Worm (Caenorhabditis elegans) whole organism, L3 larva: ENCODE measurements around the gene irld-50.

Source experiments
- R02D3.7 ChIP-seq: fragments of 150-350 bp; optimal IDR thresholded peaks from 2 replicates; lab custom pipeline; 2014; ENCODE audit warnings: missing biosample characterization, missing genetic modification characterization
- ZK546.5 ChIP-seq: sonication (generic microtip); optimal IDR thresholded peaks from 2 replicates; lab custom pipeline; 2017; ENCODE audit warnings: missing biosample characterization, missing genetic modification characterization
- aly-2 ChIP-seq: fragments of 150-350 bp; optimal IDR thresholded peaks from 2 replicates; lab custom pipeline; 2014; ENCODE audit warnings: missing biosample characterization, missing genetic modification characterization
- ceh-16 ChIP-seq: sonication (generic microtip); optimal IDR thresholded peaks from 2 replicates; lab custom pipeline; 2017; ENCODE audit warnings: missing biosample characterization, missing genetic modification characterization
- ceh-28 ChIP-seq: fragments of 150-350 bp; optimal IDR thresholded peaks from 2 replicates; lab custom pipeline; 2014; ENCODE audit warnings: missing biosample characterization, missing genetic modification reagents, missing genetic modification characterization
- ceh-82 ChIP-seq: fragments of 150-350 bp; optimal IDR thresholded peaks from 2 replicates; lab custom pipeline; 2014; ENCODE audit warnings: missing biosample characterization, missing genetic modification characterization
- ceh-9 ChIP-seq: sonication (generic microtip); optimal IDR thresholded peaks from 2 replicates; lab custom pipeline; 2018; ENCODE audit warnings: missing biosample characterization, missing genetic modification characterization
- daf-12 ChIP-seq: fragments of 150-350 bp; optimal IDR thresholded peaks from 2 replicates; lab custom pipeline; 2014; ENCODE audit warnings: missing biosample characterization, missing genetic modification reagents, missing genetic modification characterization
- egl-5 ChIP-seq: fragments of 150-350 bp; optimal IDR thresholded peaks from 2 replicates; lab custom pipeline; 2017; ENCODE audit warnings: missing biosample characterization, missing genetic modification reagents, missing genetic modification characterization, inconsistent platforms
- elt-1 ChIP-seq: fragments of 150-350 bp; optimal IDR thresholded peaks from 2 replicates; lab custom pipeline; 2014; ENCODE audit warnings: missing biosample characterization, missing genetic modification characterization
- elt-2 ChIP-seq: sonication (generic microtip); optimal IDR thresholded peaks from 2 replicates; lab custom pipeline; 2016; ENCODE audit warnings: missing genetic modification reagents, mild to moderate bottlenecking, missing genetic modification characterization, missing compliant biosample characterization
- eor-1 ChIP-seq, 2 experiments: fragments of 150-350 bp; optimal IDR thresholded peaks; 2 replicates each; lab custom pipeline; 2014 to 2018; ENCODE audit warnings: missing biosample characterization in 2 of 2, missing genetic modification characterization in 2 of 2
- fkh-2 ChIP-seq: fragments of 150-350 bp; optimal IDR thresholded peaks from 2 replicates; lab custom pipeline; 2014; ENCODE audit warnings: missing biosample characterization, missing genetic modification reagents, missing genetic modification characterization
- hmg-11 ChIP-seq: sonication (generic microtip); optimal IDR thresholded peaks from 2 replicates; lab custom pipeline; 2016; ENCODE audit warnings: missing genetic modification characterization, missing compliant biosample characterization
- jun-1 ChIP-seq: fragments of 150-350 bp; optimal IDR thresholded peaks from 2 replicates; lab custom pipeline; 2014; ENCODE audit warnings: missing biosample characterization, missing genetic modification reagents, missing genetic modification characterization
- lin-15B ChIP-seq: fragments of 150-350 bp; optimal IDR thresholded peaks from 2 replicates; lab custom pipeline; 2014; ENCODE audit warnings: missing biosample characterization, missing genetic modification characterization
- lin-39 ChIP-seq: fragments of 150-350 bp; optimal IDR thresholded peaks from 2 replicates; lab custom pipeline; 2018; ENCODE audit warnings: missing biosample characterization, missing genetic modification reagents, missing genetic modification characterization
- lsy-12 ChIP-seq: sonication (generic microtip); optimal IDR thresholded peaks from 2 replicates; lab custom pipeline; 2016; ENCODE audit warnings: mild to moderate bottlenecking, missing genetic modification characterization, missing compliant biosample characterization
- mdl-1 ChIP-seq: fragments of 150-350 bp; optimal IDR thresholded peaks from 2 replicates; lab custom pipeline; 2014; ENCODE audit warnings: missing biosample characterization, missing genetic modification characterization
- mml-1 ChIP-seq: fragments of 150-350 bp; sonication (generic microtip); optimal IDR thresholded peaks from 3 replicates; lab custom pipeline; 2014; ENCODE audit warnings: missing biosample characterization, missing genetic modification characterization
- nhr-12 ChIP-seq: fragments of 150-350 bp; optimal IDR thresholded peaks from 2 replicates; lab custom pipeline; 2014; ENCODE audit warnings: missing biosample characterization, missing genetic modification characterization
- nhr-23 ChIP-seq: fragments of 150-350 bp; optimal IDR thresholded peaks from 2 replicates; lab custom pipeline; 2014; ENCODE audit warnings: missing biosample characterization, missing genetic modification reagents, missing genetic modification characterization
- nhr-25 ChIP-seq: sonication (generic microtip); optimal IDR thresholded peaks from 2 replicates; lab custom pipeline; 2017; ENCODE audit warnings: missing biosample characterization, missing genetic modification characterization
- nhr-28 ChIP-seq: fragments of 150-350 bp; optimal IDR thresholded peaks from 2 replicates; lab custom pipeline; 2014; ENCODE audit warnings: missing biosample characterization, missing genetic modification characterization
- nhr-76 ChIP-seq: fragments of 150-350 bp; sonication (generic microtip); optimal IDR thresholded peaks from 5 replicates; lab custom pipeline; 2014; ENCODE audit warnings: missing biosample characterization, missing genetic modification characterization
- nhr-77 ChIP-seq: fragments of 150-350 bp; optimal IDR thresholded peaks from 2 replicates; lab custom pipeline; 2014; ENCODE audit warnings: missing biosample characterization, missing genetic modification characterization
- pha-4 ChIP-seq: fragments of 150-350 bp; optimal IDR thresholded peaks from 2 replicates; lab custom pipeline; 2014; ENCODE audit warnings: missing biosample characterization, missing genetic modification reagents, missing genetic modification characterization
- pqm-1 ChIP-seq: fragments of 150-350 bp; optimal IDR thresholded peaks from 2 replicates; lab custom pipeline; 2017; ENCODE audit warnings: missing biosample characterization, missing genetic modification characterization, inconsistent platforms
- sea-2 ChIP-seq: fragments of 150-350 bp; sonication (generic microtip); optimal IDR thresholded peaks from 4 replicates; lab custom pipeline; 2014; ENCODE audit warnings: missing biosample characterization, missing genetic modification reagents, missing genetic modification characterization
- skn-1 ChIP-seq: fragments of 150-350 bp; optimal IDR thresholded peaks from 2 replicates; lab custom pipeline; 2014; ENCODE audit warnings: missing biosample characterization, missing genetic modification characterization
- snpc-4 ChIP-seq: fragments of 150-350 bp; optimal IDR thresholded peaks from 2 replicates; lab custom pipeline; 2014; ENCODE audit warnings: missing biosample characterization, missing genetic modification characterization
- tbx-2 ChIP-seq: sonication (generic microtip); optimal IDR thresholded peaks from 2 replicates; lab custom pipeline; 2016; ENCODE audit warnings: mild to moderate bottlenecking, missing genetic modification characterization, missing compliant biosample characterization
- unc-39 ChIP-seq: sonication (generic microtip); optimal IDR thresholded peaks from 4 replicates; lab custom pipeline; 2017; ENCODE audit warnings: missing biosample characterization, missing genetic modification characterization
- unc-62 ChIP-seq: fragments of 150-350 bp; sonication (generic microtip); optimal IDR thresholded peaks from 4 replicates; lab custom pipeline; 2014; ENCODE audit warnings: missing biosample characterization, missing genetic modification reagents, missing genetic modification characterization
- zag-1 ChIP-seq: fragments of 150-350 bp; optimal IDR thresholded peaks from 2 replicates; lab custom pipeline; 2014; ENCODE audit warnings: missing biosample characterization, missing genetic modification characterization
- ztf-11 ChIP-seq: fragments of 150-350 bp; optimal IDR thresholded peaks from 2 replicates; lab custom pipeline; 2014; ENCODE audit warnings: missing biosample characterization, missing genetic modification characterization
- ztf-4 ChIP-seq: fragments of 150-350 bp; optimal IDR thresholded peaks from 2 replicates; lab custom pipeline; 2014; ENCODE audit warnings: missing biosample characterization, missing genetic modification characterization

The irld-50 gene

ce11 chrII:2940747-2941146, 3.1 kb downstream of the irld-50 start, which contains the start of gene irld-66:
Gene irld-66 (minus strand): TSS chrII:2940847.
- TF ChIP-seq ceh-16 (tag; lab: Kevin White, UChicago) (no peak), ceh-28 (tag; lab: Kevin White, UChicago) (no peak), elt-1 (tag; lab: Kevin White, UChicago) (no peak), lsy-12 (tag; lab: Kevin White, UChicago) (no peak), nhr-23 (no peak), egl-5 (no peak), lin-39 (tag; lab: Kevin White, UChicago) (no peak), lin-15B (tag; lab: Kevin White, UChicago) (no peak), nhr-28 (no peak), ceh-82 (tag; lab: Kevin White, UChicago) (no peak), elt-2 (tag; lab: Kevin White, UChicago) (no peak)
- TF ChIP-seq, all 47 proteins: peak for 0

ce11 chrII:2939681-2940080, 4.2 kb downstream of the irld-50 start:
- TF ChIP-seq lin-15B (tag; lab: Kevin White, UChicago) (no peak), jun-1 (tag; lab: Kevin White, UChicago) (no peak), R02D3.7 (tag; lab: Kevin White, UChicago) (no peak), lsy-12 (tag; lab: Kevin White, UChicago) (no peak), mml-1 (tag; lab: Kevin White, UChicago) (no peak), mdl-1 (tag; lab: Kevin White, UChicago) (no peak), sea-2 (GFP tag; lab: Kevin White, UChicago) (no peak), nhr-25 (tag; lab: Kevin White, UChicago) (no peak), unc-62 (no peak), unc-39 (tag; lab: Kevin White, UChicago) (no peak), ztf-4 (tag; lab: Kevin White, UChicago) (no peak), lin-39 (tag; lab: Kevin White, UChicago) (no peak), aly-2 (tag; lab: Kevin White, UChicago) (no peak), ceh-28 (tag; lab: Kevin White, UChicago) (no peak), nhr-28 (no peak), snpc-4 (no peak), ztf-11 (no peak)

ce11 chrII:2937852-2938251, 6.0 kb downstream of the irld-50 start, which contains the start of gene irld-65:
Gene irld-65 (minus strand): TSS chrII:2937952.
- no peak for TF ChIP-seq skn-1
- no peak for TF ChIP-seq ZK546.5 (tag; lab: Kevin White, UChicago)
- TF ChIP-seq snpc-4, result no peak
- no peak for TF ChIP-seq nhr-76 (tag; lab: Kevin White, UChicago)
- TF ChIP-seq nhr-23, result no peak
- TF ChIP-seq pqm-1 (tag; lab: Kevin White, UChicago), result no peak

ce11 chrII:2934354-2934753, 9.5 kb downstream of the irld-50 start, which contains the start of gene irld-67:
Gene irld-67 (minus strand): TSS chrII:2934454.
- TF ChIP-seq tbx-2 (tag; lab: Kevin White, UChicago) (no peak), unc-39 (tag; lab: Kevin White, UChicago) (no peak), lin-39 (tag; lab: Kevin White, UChicago) (no peak), fkh-2 (no peak)

ce11 chrII:2931564-2931963, 12.3 kb downstream of the irld-50 start:
- TF ChIP-seq lin-15B (tag; lab: Kevin White, UChicago), result no peak
- no peak for TF ChIP-seq hmg-11 (tag; lab: Kevin White, UChicago)
- no peak for TF ChIP-seq unc-62
- no peak for TF ChIP-seq mdl-1 (tag; lab: Kevin White, UChicago)
- no peak for TF ChIP-seq ztf-4 (tag; lab: Kevin White, UChicago)
- TF ChIP-seq fkh-2, result no peak
- no peak for TF ChIP-seq nhr-23

- TF ChIP-seq nhr-28, result no peak
- no peak for TF ChIP-seq fkh-2
- no peak for TF ChIP-seq eor-1 (tag; optimal IDR thresholded peaks at IDR 0.05; lab: Kevin White, UChicago)
- TF ChIP-seq ZK546.5 (tag; lab: Kevin White, UChicago), result no peak
- TF ChIP-seq pqm-1 (tag; lab: Kevin White, UChicago), result no peak
- no peak for TF ChIP-seq nhr-12 (tag; lab: Kevin White, UChicago)
- TF ChIP-seq egl-5, result no peak
- TF ChIP-seq elt-1 (tag; lab: Kevin White, UChicago), result no peak
- no peak for TF ChIP-seq lsy-12 (tag; lab: Kevin White, UChicago)
- no peak for TF ChIP-seq nhr-76 (tag; lab: Kevin White, UChicago)
- TF ChIP-seq zag-1 (tag; lab: Kevin White, UChicago), result no peak
- no peak for TF ChIP-seq ztf-11
- TF ChIP-seq nhr-25 (tag; lab: Kevin White, UChicago), result no peak
- no peak for TF ChIP-seq nhr-77 (tag; lab: Kevin White, UChicago)
- TF ChIP-seq pha-4 (tag; lab: Kevin White, UChicago), result no peak
- no peak for TF ChIP-seq daf-12
- no peak for TF ChIP-seq ceh-9
- TF ChIP-seq jun-1 (tag; lab: Kevin White, UChicago), result no peak
- TF ChIP-seq lin-39 (tag; lab: Kevin White, UChicago), result no peak
Observed at ce11 chrII:2930499-2930898, 13.4 kb downstream of the irld-50 start, which contains the start of the genes irld-64 and irld-63. Gene irld-64 (minus strand): TSS chrII:2930599. Gene irld-63 (plus strand): TSS chrII:2930728.
